Worm (Caenorhabditis elegans): ENCODE data around the gene lin-12.

The lin-12 gene

ce11 chrIII:9051119-9051597 lies 20.1 kb downstream of the lin-12 start:
- TF ChIP-seq nhr-47 (tag; optimal IDR thresholded peaks at IDR 0.05) (peak; percentile 68), unc-130 (tag; optimal IDR thresholded peaks at IDR 0.05) (no peak), nhr-11 (tag; optimal IDR thresholded peaks at IDR 0.05) (no peak), ceh-88 (GFP tag; IDR thresholded peaks at IDR 0.05) (peak; percentile 78; the same call in 1 of the 2 replicates), alr-1 (tag; optimal IDR thresholded peaks at IDR 0.05; ENCODE audit: borderline replicate concordance) (no peak), mab-9 (GFP tag; IDR thresholded peaks at IDR 0.05) (peak; percentile 80), ama-1 (optimal IDR thresholded peaks at IDR 0.05) (peak; percentile 97), hlh-17 (GFP tag; optimal IDR thresholded peaks at IDR 0.05; ENCODE audit: borderline replicate concordance) (no peak), ztf-11 (tag; optimal IDR thresholded peaks at IDR 0.05) (no peak), lsy-2 (tag; optimal IDR thresholded peaks at IDR 0.05) (peak; percentile 79 to 87), pag-3 (tag; optimal IDR thresholded peaks at IDR 0.05; ENCODE audit: borderline replicate concordance, insufficient read depth) (peak; percentile 36), pax-3 (tag; optimal IDR thresholded peaks at IDR 0.05) (peak; percentile 81), ceh-63 (GFP tag; optimal IDR thresholded peaks at IDR 0.05) (no peak), nhr-237 (tag; optimal IDR thresholded peaks at IDR 0.05) (peak; percentile 91), efl-3 (GFP tag; optimal IDR thresholded peaks at IDR 0.05) (no peak), egl-27 (tag; optimal IDR thresholded peaks at IDR 0.05) (peak in 1 of 2 experiments; percentile 17), lin-39 (tag; optimal IDR thresholded peaks at IDR 0.05) (no peak), lin-15B (tag; optimal IDR thresholded peaks at IDR 0.05) (peak; percentile 23), nhr-20 (tag; optimal IDR thresholded peaks at IDR 0.05) (peak; percentile 84), mep-1 (tag; optimal IDR thresholded peaks at IDR 0.05) (peak; percentile 98), isw-1 (GFP tag; IDR thresholded peaks at IDR 0.05) (peak; percentile 45), C16A3.4 (tag; optimal IDR thresholded peaks at IDR 0.05) (peak; percentile 76), zip-4 (GFP tag; optimal IDR thresholded peaks at IDR 0.05) (peak; percentile 43), swsn-7 (tag; optimal IDR thresholded peaks at IDR 0.05) (peak; percentile 84), elt-3 (tag; optimal IDR thresholded peaks at IDR 0.05) (peak in 3 of 6 experiments; percentile 85 to 86 (median 86)), nhr-90 (tag; optimal IDR thresholded peaks at IDR 0.05; ENCODE audit: poor library complexity) (peak; percentile 70), elt-2 (tag; optimal IDR thresholded peaks at IDR 0.05) (peak; percentile 62), hpl-2 (GFP tag; optimal IDR thresholded peaks at IDR 0.05) (peak; percentile 35), lin-13 (GFP tag; optimal IDR thresholded peaks at IDR 0.05) (peak; percentile 73), ztf-4 (tag; optimal IDR thresholded peaks at IDR 0.05) (peak; percentile 91), egl-13 (tag; optimal IDR thresholded peaks at IDR 0.05) (no peak), unc-62 (GFP tag; optimal IDR thresholded peaks at IDR 0.05) (no peak), C04F5.9 (tag; optimal IDR thresholded peaks at IDR 0.05) (peak; percentile 21), grh-1 (GFP tag; IDR thresholded peaks at IDR 0.05) (peak; percentile 68), fkh-8 (tag; optimal IDR thresholded peaks at IDR 0.05) (peak; percentile 75), nhr-71 (tag; optimal IDR thresholded peaks at IDR 0.05) (peak; percentile 93), ets-5 (GFP tag; IDR thresholded peaks at IDR 0.05) (no peak), skn-1 (tag; optimal IDR thresholded peaks at IDR 0.05) (peak; percentile 97), efl-1 (optimal IDR thresholded peaks at IDR 0.05) (peak; percentile 46 to 66), efl-1 (GFP tag; optimal IDR thresholded peaks at IDR 0.05 in 1 of 2) (peak; percentile 53 to 95), nhr-85 (tag) (peak; percentile 95), nhr-77 (tag; optimal IDR thresholded peaks at IDR 0.05) (no peak), lin-14 (GFP tag; optimal IDR thresholded peaks at IDR 0.05) (peak; percentile 81), C34B4.2 (tag; optimal IDR thresholded peaks at IDR 0.05) (no peak), hlh-4 (tag; optimal IDR thresholded peaks at IDR 0.05) (no peak), tlp-1 (tag; optimal IDR thresholded peaks at IDR 0.05) (no peak), tbx-2 (tag; optimal IDR thresholded peaks at IDR 0.05) (peak; percentile 6), F16B12.6 (tag; optimal IDR thresholded peaks at IDR 0.05) (peak; percentile 30), dsc-1 (tag; optimal IDR thresholded peaks at IDR 0.05) (peak; percentile 52), snpc-4 (tag; optimal IDR thresholded peaks at IDR 0.05) (peak; percentile 47), aly-2 (tag; optimal IDR thresholded peaks at IDR 0.05) (peak; percentile 99), jun-1 (tag; optimal IDR thresholded peaks at IDR 0.05) (peak; percentile 3), zag-1 (tag; optimal IDR thresholded peaks at IDR 0.05) (no peak)
